Worm (Caenorhabditis elegans): Measurements from ENCODE around the gene srh-195.

DNA sequence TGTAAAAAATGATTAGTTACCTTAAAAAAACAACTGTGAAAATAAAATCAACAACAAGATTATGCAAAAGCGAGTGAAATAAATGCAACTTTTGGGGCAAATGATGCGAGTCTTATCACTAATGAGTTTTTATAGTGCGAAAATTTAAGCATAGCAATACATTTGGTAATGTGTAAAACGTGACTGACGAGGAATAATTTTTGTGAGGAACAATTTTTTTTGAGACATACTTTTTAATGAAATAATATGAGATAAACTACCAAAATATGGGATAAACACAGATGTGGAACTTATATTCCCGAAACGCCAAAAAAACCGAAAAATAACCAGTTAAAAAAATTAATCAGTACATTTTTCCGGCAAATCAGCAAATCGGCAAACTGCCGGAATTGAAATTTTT, 36.3 kb downstream of the srh-195 start, which contains the start of gene F07E5.9:
- no peak for TF ChIP-seq snpc-4 (tag; optimal IDR thresholded peaks at IDR 0.05)
- no peak for TF ChIP-seq nhr-11 (tag; optimal IDR thresholded peaks at IDR 0.05)
- no peak for TF ChIP-seq ztf-11 (tag; optimal IDR thresholded peaks at IDR 0.05)
- TF ChIP-seq fos-1 (tag; optimal IDR thresholded peaks at IDR 0.05) = no peak
- TF ChIP-seq unc-62 (GFP tag; optimal IDR thresholded peaks at IDR 0.05) = no peak
- TF ChIP-seq lin-13 (GFP tag; optimal IDR thresholded peaks at IDR 0.05) = no peak
- no peak for TF ChIP-seq crh-2 (tag; optimal IDR thresholded peaks at IDR 0.05)
- no peak for TF ChIP-seq nhr-23 (tag; optimal IDR thresholded peaks at IDR 0.05)
- TF ChIP-seq lin-11 (tag; optimal IDR thresholded peaks at IDR 0.05) = no peak
